Worm (Caenorhabditis elegans) whole organism, L4 larva: ENCODE results near the gene gly-7.

Experiments used
- F26F4.8 ChIP-seq: fragments of 200-800 bp; sonication (Bioruptor generic); conservative IDR thresholded peaks from 2 replicates; pipeline ENCODE4 v1.3.6; 2022; ENCODE audit warnings: missing genetic modification characterization, missing compliant biosample characterization
- F44E2.7 ChIP-seq: fragments of 200-800 bp; sonication (Bioruptor generic); IDR thresholded peaks from 2 replicates; pipeline ENCODE4 v2.1.2; 2022; ENCODE audit warnings: missing genetic modification characterization, missing compliant biosample characterization
- F49E8.2 ChIP-seq: sonication (generic microtip); optimal IDR thresholded peaks from 2 replicates; lab custom pipeline; 2016; ENCODE audit warnings: missing compliant biosample characterization, mild to moderate bottlenecking, missing genetic modification characterization, borderline replicate concordance
- R02D3.7 ChIP-seq: fragments of 150-350 bp; sonication (generic microtip); optimal IDR thresholded peaks from 3 replicates; lab custom pipeline; 2014; ENCODE audit warnings: missing biosample characterization, missing genetic modification characterization
- T20F7.1 ChIP-seq: fragments of 200-800 bp; sonication (Bioruptor generic); optimal IDR thresholded peaks from 2 replicates; lab custom pipeline; 2018; ENCODE audit warnings: mild to moderate bottlenecking, missing genetic modification characterization, missing compliant biosample characterization
- Y105C5A.15 ChIP-seq: fragments of 200-800 bp; sonication (Bioruptor generic); IDR thresholded peaks from 2 replicates; pipeline ENCODE4 v1.3.6; 2022; ENCODE audit warnings: missing genetic modification characterization, missing compliant biosample characterization
- Y48G9A.11 ChIP-seq: fragments of 200-800 bp; sonication (Bioruptor generic); IDR thresholded peaks from 2 replicates; pipeline ENCODE4 v1.3.6; 2022; ENCODE audit warnings: missing genetic modification reagents, missing genetic modification characterization, missing compliant biosample characterization
- attf-4 ChIP-seq: sonication (generic microtip); optimal IDR thresholded peaks from 3 replicates; lab custom pipeline; 2017; ENCODE audit warnings: missing biosample characterization, missing genetic modification characterization
- ctbp-1 ChIP-seq: fragments of 200-800 bp; sonication (Bioruptor generic); IDR thresholded peaks from 2 replicates; pipeline ENCODE4 v1.3.6; 2022; ENCODE audit warnings: missing genetic modification reagents, missing genetic modification characterization, missing compliant biosample characterization
- daf-12 ChIP-seq: fragments of 150-350 bp; optimal IDR thresholded peaks from 2 replicates; lab custom pipeline; 2014; ENCODE audit warnings: missing biosample characterization, missing genetic modification reagents, missing genetic modification characterization
- daf-16 ChIP-seq, 3 experiments: sonication (generic microtip); optimal IDR thresholded peaks; 2 replicates each; lab custom pipeline; 2016 to 2017; ENCODE audit warnings: missing genetic modification characterization in 3 of 3, missing genetic modification reagents in 3 of 3, mild to moderate bottlenecking in 2 of 3, missing compliant biosample characterization in 2 of 3, missing biosample characterization in 1 of 3, moderate library complexity in 1 of 3
- dmd-6 ChIP-seq: fragments of 200-800 bp; sonication (Bioruptor generic); IDR thresholded peaks from 2 replicates; pipeline ENCODE4 v1.3.6; 2022; ENCODE audit warnings: missing genetic modification reagents, missing genetic modification characterization, missing compliant biosample characterization
- dmd-8 ChIP-seq: fragments of 200-800 bp; sonication (Bioruptor generic); IDR thresholded peaks from 2 replicates; pipeline ENCODE4 v1.3.6; 2022; ENCODE audit warnings: missing genetic modification characterization, missing compliant biosample characterization
- dpl-1 ChIP-seq: fragments of 150-350 bp; optimal IDR thresholded peaks from 2 replicates; lab custom pipeline; 2014; ENCODE audit warnings: missing biosample characterization, missing genetic modification reagents, missing genetic modification characterization
- duxl-1 ChIP-seq: sonication (generic microtip); optimal IDR thresholded peaks from 2 replicates; lab custom pipeline; 2016; ENCODE audit warnings: mild to moderate bottlenecking, missing genetic modification characterization, moderate library complexity, missing compliant biosample characterization; ENCODE audit not compliant: poor library complexity
- egl-27 ChIP-seq: sonication (generic microtip); optimal IDR thresholded peaks from 3 replicates; lab custom pipeline; 2017; ENCODE audit warnings: missing biosample characterization, missing genetic modification reagents, missing genetic modification characterization
- fkh-10 ChIP-seq: fragments of 150-350 bp; optimal IDR thresholded peaks from 2 replicates; lab custom pipeline; 2014; ENCODE audit warnings: missing biosample characterization, missing genetic modification reagents, missing genetic modification characterization
- gei-8 ChIP-seq: fragments of 200-800 bp; sonication (Bioruptor generic); optimal IDR thresholded peaks from 2 replicates; lab custom pipeline; 2018; ENCODE audit warnings: mild to moderate bottlenecking, missing genetic modification characterization, missing compliant biosample characterization
- hlh-11 ChIP-seq: fragments of 200-800 bp; sonication (Bioruptor generic); optimal IDR thresholded peaks from 2 replicates; lab custom pipeline; 2018; ENCODE audit warnings: mild to moderate bottlenecking, missing genetic modification characterization, missing compliant biosample characterization
- jun-1 ChIP-seq: fragments of 150-350 bp; optimal IDR thresholded peaks from 2 replicates; lab custom pipeline; 2014; ENCODE audit warnings: missing biosample characterization, missing genetic modification reagents, missing genetic modification characterization
- lin-15B ChIP-seq: fragments of 150-350 bp; sonication (generic microtip); optimal IDR thresholded peaks from 3 replicates; lab custom pipeline; 2014; ENCODE audit warnings: missing biosample characterization, missing genetic modification characterization
- lin-38 ChIP-seq: fragments of 200-800 bp; sonication (Bioruptor generic); IDR thresholded peaks from 2 replicates; pipeline ENCODE4 v1.3.6; 2022; ENCODE audit warnings: missing genetic modification reagents, missing genetic modification characterization, missing compliant biosample characterization
- lin-39 ChIP-seq: fragments of 150-350 bp; optimal IDR thresholded peaks from 2 replicates; lab custom pipeline; 2014; ENCODE audit warnings: missing biosample characterization, missing genetic modification reagents, missing genetic modification characterization
- madf-5 ChIP-seq, 2 experiments: fragments of 200-800 bp; sonication (Bioruptor generic); IDR thresholded peaks; 2 replicates each; pipeline ENCODE4 v1.3.6; 2022; ENCODE audit warnings: missing compliant biosample characterization in 2 of 2, missing genetic modification characterization in 2 of 2
- mes-2 ChIP-seq: sonication (generic microtip); optimal IDR thresholded peaks from 2 replicates; lab custom pipeline; 2016; ENCODE audit warnings: missing genotype, mild to moderate bottlenecking, missing genetic modification characterization, missing compliant biosample characterization; ENCODE audit not compliant: poor library complexity, severe bottlenecking
- mxl-2 ChIP-seq: fragments of 200-800 bp; sonication (Bioruptor generic); conservative IDR thresholded peaks from 2 replicates; pipeline ENCODE4 v1.3.6; 2022; ENCODE audit warnings: missing genetic modification reagents, missing genetic modification characterization, missing compliant biosample characterization
- nhr-102 ChIP-seq: sonication (generic microtip); optimal IDR thresholded peaks from 2 replicates; lab custom pipeline; 2016; ENCODE audit warnings: mild to moderate bottlenecking, missing genetic modification characterization, moderate library complexity, missing compliant biosample characterization
- nhr-25 ChIP-seq: sonication (generic microtip); optimal IDR thresholded peaks from 2 replicates; lab custom pipeline; 2017; ENCODE audit warnings: missing genetic modification characterization, mild to moderate bottlenecking, missing compliant biosample characterization, antibody characterized with exemption, moderate library complexity, borderline replicate concordance; ENCODE audit not compliant: insufficient read depth
- nhr-28 ChIP-seq: fragments of 150-350 bp; optimal IDR thresholded peaks from 2 replicates; lab custom pipeline; 2014; ENCODE audit warnings: missing biosample characterization, missing genetic modification characterization
- nhr-48 ChIP-seq: sonication (generic microtip); optimal IDR thresholded peaks from 2 replicates; lab custom pipeline; 2016; ENCODE audit warnings: mild to moderate bottlenecking, missing genetic modification characterization, missing compliant biosample characterization
- php-3 ChIP-seq: fragments of 200-800 bp; sonication (Bioruptor generic); IDR thresholded peaks from 2 replicates; pipeline ENCODE4 v1.3.6; 2022; ENCODE audit warnings: missing genetic modification reagents, missing genetic modification characterization, missing compliant biosample characterization
- pqm-1 ChIP-seq: sonication (generic microtip); optimal IDR thresholded peaks from 2 replicates; lab custom pipeline; 2017; ENCODE audit warnings: missing biosample characterization, missing genetic modification characterization
- saeg-2 ChIP-seq: fragments of 200-800 bp; sonication (Bioruptor generic); IDR thresholded peaks from 2 replicates; pipeline ENCODE4 v1.3.6; 2022; ENCODE audit warnings: missing genetic modification reagents, missing genetic modification characterization, missing compliant biosample characterization
- set-16 ChIP-seq: fragments of 200-800 bp; sonication (Bioruptor generic); IDR thresholded peaks from 2 replicates; pipeline ENCODE4 v1.3.6; 2022; ENCODE audit warnings: missing genetic modification reagents, missing genetic modification characterization, missing compliant biosample characterization
- skn-1 ChIP-seq: fragments of 150-350 bp; optimal IDR thresholded peaks from 2 replicates; lab custom pipeline; 2014; ENCODE audit warnings: missing biosample characterization, missing genetic modification characterization
- spr-1 ChIP-seq: sonication (generic microtip); optimal IDR thresholded peaks from 2 replicates; lab custom pipeline; 2016; ENCODE audit warnings: mild to moderate bottlenecking, missing genetic modification characterization, missing compliant biosample characterization
- unc-130 ChIP-seq: sonication (generic microtip); optimal IDR thresholded peaks from 2 replicates; lab custom pipeline; 2016; ENCODE audit warnings: missing genetic modification reagents, missing genetic modification characterization, missing compliant biosample characterization
- unc-39 ChIP-seq: sonication (generic microtip); optimal IDR thresholded peaks from 2 replicates; lab custom pipeline; 2017; ENCODE audit warnings: missing biosample characterization, missing genetic modification characterization
- unc-62 ChIP-seq, 3 experiments: fragments of 150-350 bp in 1 of 3; sonication (generic microtip); optimal IDR thresholded peaks in 2 of 3; peaks in 1 of 3; 1 replicate in 1 of 3; 2 replicates in 2 of 3; lab custom pipeline; 2014 to 2017; ENCODE audit warnings: missing biosample characterization in 3 of 3, missing genetic modification characterization in 3 of 3, missing genetic modification reagents in 3 of 3, missing genotype in 1 of 3
- vab-7 ChIP-seq: fragments of 200-800 bp; sonication (Bioruptor generic); IDR thresholded peaks from 2 replicates; pipeline ENCODE4 v1.3.6; 2022; ENCODE audit warnings: missing genetic modification reagents, missing genetic modification characterization, missing compliant biosample characterization
- zag-1 ChIP-seq: fragments of 150-350 bp; optimal IDR thresholded peaks from 2 replicates; lab custom pipeline; 2014; ENCODE audit warnings: missing biosample characterization, missing genetic modification characterization
- zfp-2 ChIP-seq: sonication (generic microtip); optimal IDR thresholded peaks from 2 replicates; lab custom pipeline; 2016; ENCODE audit warnings: mild to moderate bottlenecking, missing genetic modification characterization, missing compliant biosample characterization
- zip-11 ChIP-seq: fragments of 200-800 bp; sonication (Bioruptor generic); IDR thresholded peaks from 2 replicates; pipeline ENCODE4 v1.3.6; 2022; ENCODE audit warnings: missing genetic modification characterization, missing compliant biosample characterization
- ztf-11 ChIP-seq: fragments of 150-350 bp; optimal IDR thresholded peaks from 2 replicates; lab custom pipeline; 2014; ENCODE audit warnings: missing biosample characterization, missing genetic modification characterization

Gene gly-7

DNA sequence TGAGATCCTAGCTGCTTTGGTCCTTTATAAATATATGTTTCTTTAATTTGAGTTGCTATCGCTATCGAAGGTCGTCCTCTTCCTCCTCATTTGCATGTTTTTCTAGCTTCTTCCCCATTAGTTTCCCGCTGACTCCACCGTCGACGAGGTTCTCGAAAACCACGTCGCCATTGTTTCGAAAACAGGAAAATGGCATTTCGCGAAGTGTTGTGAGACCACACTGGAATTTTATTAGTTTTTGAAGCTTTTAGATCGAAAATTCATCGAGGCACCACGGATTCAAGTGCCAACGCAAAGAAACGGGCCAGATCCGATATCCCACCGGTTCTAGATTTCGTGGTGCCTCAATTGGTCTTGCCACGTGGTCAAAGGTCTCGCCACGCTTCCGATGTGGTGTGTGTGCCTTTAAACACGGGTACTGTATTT is 49.4 kb upstream of the gly-7 start:
- TF ChIP-seq skn-1 (tag; lab: Kevin White, UChicago) (no peak), zag-1 (tag; lab: Kevin White, UChicago) (no peak), F26F4.8 (GFP tag; lab: Robert Waterston, UW) (no peak), F49E8.2 (tag; lab: Kevin White, UChicago) (peak; percentile 7), unc-62 (GFP tag; optimal IDR thresholded peaks at IDR 0.05 in 1 of 2; lab: Kevin White, UChicago) (no peak), unc-62 (tag; optimal IDR thresholded peaks at IDR 0.05; lab: Kevin White, UChicago) (no peak), mes-2 (tag; lab: Kevin White, UChicago) (peak; percentile 18), dmd-8 (GFP tag; lab: Robert Waterston, UW) (0 out of 2 replicates have a peak, but pooled peaks have one; percentile 23), nhr-28 (tag; lab: Kevin White, UChicago) (no peak), Y48G9A.11 (GFP tag; lab: Robert Waterston, UW) (peak; percentile 41; the same call in 1 of the 2 replicates), pqm-1 (no peak), lin-38 (GFP tag; lab: Robert Waterston, UW) (peak; percentile 67), dpl-1 (GFP tag; lab: Kevin White, UChicago) (peak; percentile 14), unc-130 (GFP tag; lab: Kevin White, UChicago) (peak; percentile 54), F44E2.7 (GFP tag; lab: Robert Waterston, UW) (0 out of 2 replicates have a peak, but pooled peaks have one; percentile 22)

DNA sequence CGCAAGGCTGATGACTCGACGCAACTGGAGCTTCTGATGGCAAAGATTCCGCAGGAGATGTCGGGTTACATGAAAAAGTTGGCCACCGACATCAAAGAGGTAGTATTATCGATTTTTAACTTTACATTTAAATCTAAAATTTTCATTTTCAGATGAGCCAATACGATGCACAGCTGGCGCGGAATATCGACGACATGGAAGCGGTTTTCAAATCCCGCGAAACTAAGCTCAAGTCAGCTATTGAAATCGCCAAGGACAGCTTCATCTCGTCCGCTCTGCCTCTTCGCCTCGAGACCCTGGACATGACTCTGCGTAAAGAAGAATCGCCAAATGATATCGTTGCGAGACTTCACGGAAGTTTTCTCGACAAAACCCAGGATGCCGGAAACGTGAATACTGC is 48.6 kb upstream of the gly-7 start, which contains the start of gene T10B5.3:
T10B5.3 (minus strand) TSS at position 101 of the 400 bp plus-strand sequence.
- TF ChIP-seq php-3 (GFP tag; lab: Robert Waterston, UW) (no peak), R02D3.7 (tag; lab: Kevin White, UChicago) (no peak), lin-38 (GFP tag; lab: Robert Waterston, UW) (no peak), dmd-6 (GFP tag; lab: Robert Waterston, UW) (no peak), gei-8 (GFP tag; lab: Kevin White, UChicago) (no peak), T20F7.1 (no peak)

DNA sequence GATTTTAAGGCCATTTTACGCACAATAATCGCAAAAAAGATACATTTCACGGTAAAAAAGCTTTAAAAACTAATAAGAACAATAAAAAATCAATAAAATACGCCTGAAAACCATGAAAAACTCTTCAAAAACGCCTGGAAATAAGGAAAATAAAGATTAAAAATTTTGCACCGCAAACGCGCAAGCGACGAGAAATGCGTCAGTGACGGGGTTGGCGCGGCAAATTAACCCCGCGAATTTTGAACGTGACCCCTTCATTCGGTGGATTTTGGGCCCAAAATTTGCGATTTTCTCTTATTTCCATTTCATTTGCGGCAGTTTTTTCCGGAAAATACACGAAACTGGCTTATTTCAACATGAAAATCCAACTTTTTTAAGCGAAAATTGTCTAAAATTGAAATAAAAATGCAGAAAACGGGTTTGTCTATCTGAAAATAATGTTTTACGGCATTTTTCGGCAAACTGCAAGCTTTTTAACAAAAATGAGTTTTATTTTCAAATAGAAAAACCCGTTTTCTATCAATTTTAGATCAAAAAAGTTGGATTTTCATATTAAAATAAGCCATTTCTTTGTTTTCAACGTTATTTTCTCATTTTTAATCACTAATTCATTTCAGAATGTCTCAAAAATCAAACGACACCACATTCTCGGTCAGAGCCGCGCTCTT is 47.6 kb upstream of the gly-7 start, which contains the start of gene knl-3:
knl-3 (plus strand) TSS at position 618 of the 668 bp plus-strand sequence.
- TF ChIP-seq lin-15B (tag; lab: Kevin White, UChicago) (peak; percentile 64), Y105C5A.15 (no peak), F26F4.8 (GFP tag; lab: Robert Waterston, UW) (no peak), skn-1 (tag; lab: Kevin White, UChicago) (no peak), lin-39 (tag; lab: Kevin White, UChicago) (no peak), daf-16 (GFP tag; optimal IDR thresholded peaks at IDR 0.05; lab: Kevin White, UChicago) (peak in 1 of 2 experiments; percentile 45), daf-16 (tag; optimal IDR thresholded peaks at IDR 0.05; lab: Kevin White, UChicago) (peak; percentile 44), hlh-11 (tag; lab: Kevin White, UChicago) (peak; percentile 81), fkh-10 (GFP tag; lab: Kevin White, UChicago) (peak; percentile 68), daf-12 (tag; lab: Kevin White, UChicago) (no peak), nhr-102 (tag; lab: Kevin White, UChicago) (peak; percentile 87), zip-11 (no peak), saeg-2 (GFP tag; lab: Robert Waterston, UW) (peak; percentile 78), vab-7 (GFP tag; lab: Robert Waterston, UW) (peak; percentile 76), dmd-6 (GFP tag; lab: Robert Waterston, UW) (peak; percentile 79), attf-4 (no peak), mxl-2 (GFP tag; lab: Robert Waterston, UW) (no peak), madf-5 (GFP tag; IDR thresholded peaks at IDR 0.05; lab: Robert Waterston, UW) (no peak), jun-1 (tag; lab: Kevin White, UChicago) (peak; percentile 67), duxl-1 (peak; percentile 60), egl-27 (tag; lab: Kevin White, UChicago) (no peak), nhr-48 (tag; lab: Kevin White, UChicago) (peak; percentile 40), set-16 (GFP tag; lab: Robert Waterston, UW) (no peak; the same call in 1 of the 2 replicates), unc-39 (no peak), zag-1 (tag; lab: Kevin White, UChicago) (no peak), ztf-11 (no peak), spr-1 (tag; lab: Kevin White, UChicago) (peak; percentile 75), zfp-2 (tag; lab: Kevin White, UChicago) (peak; percentile 40), ctbp-1 (GFP tag; lab: Robert Waterston, UW) (peak; percentile 80), pqm-1 (no peak), T20F7.1 (no peak), nhr-25 (tag; lab: Kevin White, UChicago) (peak; percentile 67)
